Worm (Caenorhabditis elegans) whole organism, L2 larva: Measurements from ENCODE around the gene ppat-1.

Experiments
- ZK546.5 ChIP-seq: sonication (generic microtip); optimal IDR thresholded peaks from 2 replicates; lab custom pipeline; 2017; ENCODE audit warnings: missing biosample characterization, missing genetic modification characterization
- nhr-237 ChIP-seq: fragments of 150-350 bp; optimal IDR thresholded peaks from 2 replicates; lab custom pipeline; 2014; ENCODE audit warnings: missing biosample characterization, missing genetic modification characterization
- nhr-6 ChIP-seq: fragments of 150-350 bp; optimal IDR thresholded peaks from 2 replicates; lab custom pipeline; 2014; ENCODE audit warnings: missing biosample characterization, missing genetic modification characterization
- skn-1 ChIP-seq: sonication (generic microtip); optimal IDR thresholded peaks from 2 replicates; lab custom pipeline; 2017; ENCODE audit warnings: missing biosample characterization, missing genetic modification characterization

ce11 chrIII:4731295-4731988 is 42.4 kb downstream of the ppat-1 start, which contains the start of gene F17C8.3:
- TF ChIP-seq skn-1 (tag; lab: Kevin White, UChicago) = no peak
- no peak for TF ChIP-seq nhr-6 (tag; lab: Kevin White, UChicago)
- TF ChIP-seq nhr-237 (tag; lab: Kevin White, UChicago) = no peak
- no peak for TF ChIP-seq ZK546.5 (tag; lab: Kevin White, UChicago)
